Fruit fly (Drosophila melanogaster) Kc167 (cell line): Measurements from ENCODE around the gene bab1.

Source experiments
- Myc ChIP-seq: fragments of >200 bp; optimal IDR thresholded peaks from 2 replicates; lab custom pipeline; 2017; ENCODE audit warnings: missing external identifiers
- Sin3A ChIP-seq: fragments of >200 bp; optimal IDR thresholded peaks from 2 replicates; lab custom pipeline; 2018; ENCODE audit warnings: missing external identifiers
- insv ChIP-seq: fragments of >200 bp; optimal IDR thresholded peaks from 3 replicates; lab custom pipeline; 2018; ENCODE audit warnings: missing external identifiers
- psq ChIP-seq: fragments of >200 bp; optimal IDR thresholded peaks from 2 replicates; lab custom pipeline; 2017; ENCODE audit warnings: missing external identifiers
- ttk ChIP-seq: sonication (Bioruptor generic); optimal IDR thresholded peaks from 2 replicates; lab custom pipeline; 2017; ENCODE audit warnings: missing external identifiers

DNA sequence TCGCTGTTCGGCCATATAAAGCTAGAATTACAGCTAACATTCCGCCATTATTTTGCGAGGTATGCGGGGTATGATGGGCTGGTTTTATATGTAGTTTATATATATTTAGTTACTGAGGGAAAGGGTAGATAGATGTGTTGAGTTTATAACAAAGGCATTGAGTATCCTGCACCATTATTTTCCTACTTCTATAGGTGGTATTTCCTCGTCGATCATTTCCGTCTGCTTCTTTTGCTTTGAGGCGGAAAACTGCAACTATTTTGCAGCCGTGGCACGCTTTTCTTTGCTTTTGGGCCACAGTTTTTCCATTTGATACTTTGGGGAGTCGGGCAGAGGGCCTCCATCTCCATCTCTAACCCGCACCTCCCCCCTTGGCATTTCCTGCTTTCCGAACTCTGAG, 48.3 kb upstream of the bab1 start:
- no peak for TF ChIP-seq ttk (lab: Kevin White, UChicago)
- TF ChIP-seq psq (lab: Kevin White, UChicago) = no peak
- TF ChIP-seq insv (lab: Kevin White, UChicago) = no peak
- no peak for TF ChIP-seq Myc (lab: Kevin White, UChicago)
- TF ChIP-seq Sin3A (lab: Kevin White, UChicago) = no peak
